Worm (Caenorhabditis elegans): ENCODE data around the gene ubc-18.

DNA sequence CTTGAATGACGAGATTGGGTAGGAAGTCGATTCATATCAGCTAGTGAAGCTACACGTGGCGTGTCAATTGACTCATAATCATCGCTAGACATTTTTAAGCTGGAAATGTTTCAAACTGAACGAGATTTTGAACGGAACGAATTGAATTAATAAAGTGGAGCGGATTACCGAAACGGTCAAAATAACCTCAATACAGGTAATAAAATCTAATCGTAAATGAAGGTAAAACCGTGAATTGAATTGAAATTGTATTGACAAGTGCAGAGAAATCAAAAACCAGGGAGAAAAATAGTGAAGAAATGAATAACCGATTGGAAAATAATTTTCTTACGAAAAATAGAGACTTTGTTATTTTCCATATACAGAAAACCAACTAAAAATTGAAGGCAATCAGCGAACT lies 39.3 kb downstream of the ubc-18 start, which contains the start of gene cyk-1:
- TF ChIP-seq dmd-4 (tag; optimal IDR thresholded peaks at IDR 0.05; ENCODE audit: borderline replicate concordance) (no peak), lin-11 (tag; optimal IDR thresholded peaks at IDR 0.05) (no peak), sox-2 (GFP tag; IDR thresholded peaks at IDR 0.05) (no peak), nhr-11 (tag; optimal IDR thresholded peaks at IDR 0.05) (no peak), elt-2 (tag; optimal IDR thresholded peaks at IDR 0.05) (no peak), T23F11.4 (GFP tag; optimal IDR thresholded peaks at IDR 0.05) (no peak), pha-4 (tag; optimal IDR thresholded peaks at IDR 0.05) (no peak), syd-9 (tag; optimal IDR thresholded peaks at IDR 0.05) (no peak), tbx-2 (tag; optimal IDR thresholded peaks at IDR 0.05) (no peak), ztf-16 (tag; optimal IDR thresholded peaks at IDR 0.05) (no peak), ceh-9 (tag; optimal IDR thresholded peaks at IDR 0.05) (no peak), sox-4 (tag; optimal IDR thresholded peaks at IDR 0.05) (no peak), hlh-15 (tag; optimal IDR thresholded peaks at IDR 0.05) (no peak)

All from whole organism, late embryonic.